Worm (Caenorhabditis elegans) whole organism, young adult: ENCODE measurements around the gene nlp-11.

ENCODE experiments used
- F23B12.7 ChIP-seq: sonication (generic microtip); optimal IDR thresholded peaks from 2 replicates; lab custom pipeline; 2017; ENCODE audit warnings: missing genetic modification characterization, mild to moderate bottlenecking, missing compliant biosample characterization, antibody characterized with exemption, moderate library complexity; ENCODE audit not compliant: insufficient read depth
- F49E8.2 ChIP-seq: sonication (generic microtip); optimal IDR thresholded peaks from 3 replicates; lab custom pipeline; 2017; ENCODE audit warnings: missing genetic modification characterization, mild to moderate bottlenecking, missing compliant biosample characterization, antibody characterized with exemption, moderate library complexity; ENCODE audit not compliant: insufficient read depth
- Y56A3A.18 ChIP-seq: fragments of 200-800 bp; sonication (Bioruptor generic); IDR thresholded peaks from 2 replicates; pipeline ENCODE4 v1.3.6; 2022; ENCODE audit warnings: missing genetic modification reagents, missing genetic modification characterization, missing compliant biosample characterization
- Y79H2A.3 ChIP-seq: fragments of 200-800 bp; sonication (Bioruptor generic); conservative IDR thresholded peaks from 2 replicates; pipeline ENCODE4 v1.3.6; 2022; ENCODE audit warnings: missing genetic modification reagents, missing genetic modification characterization, missing compliant biosample characterization
- ama-1 ChIP-seq, 3 experiments: fragments of 150-350 bp in 1 of 3; sonication (generic microtip) in 2 of 3; optimal IDR thresholded peaks; 2 replicates each; lab custom pipeline; 2014 to 2018; ENCODE audit warnings: missing biosample characterization in 2 of 3, missing genetic modification characterization in 2 of 3, missing genetic modification reagents in 2 of 3
- atf-7 ChIP-seq: sonication (generic microtip); optimal IDR thresholded peaks from 2 replicates; lab custom pipeline; 2017; ENCODE audit warnings: mild to moderate bottlenecking, missing genetic modification characterization, missing compliant biosample characterization
- attf-3 ChIP-seq: fragments of 200-800 bp; sonication (Bioruptor generic); conservative IDR thresholded peaks from 2 replicates; pipeline ENCODE4 v1.3.6; 2022; ENCODE audit warnings: missing genetic modification reagents, missing genetic modification characterization, missing compliant biosample characterization
- attf-6 ChIP-seq: fragments of 200-800 bp; sonication (Bioruptor generic); IDR thresholded peaks from 2 replicates; pipeline ENCODE4 v1.3.6; 2022; ENCODE audit warnings: missing genetic modification reagents, missing genetic modification characterization, missing compliant biosample characterization
- ceh-79 ChIP-seq: sonication (generic microtip); optimal IDR thresholded peaks from 2 replicates; lab custom pipeline; 2017; ENCODE audit warnings: mild to moderate bottlenecking, missing genetic modification characterization, missing compliant biosample characterization
- dox-1 ChIP-seq: fragments of 200-800 bp; sonication (Bioruptor generic); IDR thresholded peaks from 2 replicates; pipeline ENCODE4 v1.3.6; 2022; ENCODE audit warnings: missing genetic modification reagents, missing genetic modification characterization, missing compliant biosample characterization
- dpff-1 ChIP-seq: sonication (generic microtip); optimal IDR thresholded peaks from 2 replicates; lab custom pipeline; 2017; ENCODE audit warnings: mild to moderate bottlenecking, missing genetic modification characterization, missing compliant biosample characterization
- gei-17 ChIP-seq: fragments of 200-800 bp; sonication (Bioruptor generic); optimal IDR thresholded peaks from 2 replicates; lab custom pipeline; 2018; ENCODE audit warnings: mild to moderate bottlenecking, missing genetic modification characterization, missing compliant biosample characterization
- him-1 ChIP-seq: sonication (generic microtip); optimal IDR thresholded peaks from 2 replicates; lab custom pipeline; 2016; ENCODE audit warnings: missing genotype, missing genetic modification reagents, missing genetic modification characterization, missing compliant biosample characterization
- hlh-26 ChIP-seq: fragments of 200-800 bp; sonication (Bioruptor generic); conservative IDR thresholded peaks from 2 replicates; pipeline ENCODE4 v1.3.6; 2022; ENCODE audit warnings: missing genetic modification reagents, missing genetic modification characterization, missing compliant biosample characterization
- hmg-1.2 ChIP-seq: fragments of 200-800 bp; sonication (Bioruptor generic); IDR thresholded peaks from 2 replicates; pipeline ENCODE4 v1.3.6; 2022; ENCODE audit warnings: missing genetic modification reagents, missing genetic modification characterization, missing compliant biosample characterization
- hrde-1 ChIP-seq: sonication (generic microtip); optimal IDR thresholded peaks from 2 replicates; lab custom pipeline; 2016; ENCODE audit warnings: missing genetic modification characterization, mild to moderate bottlenecking, missing compliant biosample characterization, moderate library complexity, missing genotype, missing genetic modification reagents, borderline replicate concordance
- lag-1 ChIP-seq: fragments of 200-800 bp; sonication (Bioruptor generic); IDR thresholded peaks from 2 replicates; pipeline ENCODE4 v1.3.6; 2022; ENCODE audit warnings: missing genetic modification reagents, missing genetic modification characterization, missing compliant biosample characterization
- lin-40 ChIP-seq: sonication (generic microtip); optimal IDR thresholded peaks from 2 replicates; lab custom pipeline; 2016; ENCODE audit warnings: missing genetic modification characterization, mild to moderate bottlenecking, missing compliant biosample characterization, missing genotype, missing genetic modification reagents
- lsl-1 ChIP-seq: fragments of 200-800 bp; sonication (Bioruptor generic); optimal IDR thresholded peaks from 2 replicates; lab custom pipeline; 2018; ENCODE audit warnings: mild to moderate bottlenecking, missing genetic modification characterization, moderate library complexity, missing compliant biosample characterization
- madf-8 ChIP-seq: fragments of 200-800 bp; sonication (Bioruptor generic); conservative IDR thresholded peaks from 2 replicates; pipeline ENCODE4 v1.3.6; 2022; ENCODE audit warnings: missing genetic modification reagents, missing genetic modification characterization, missing compliant biosample characterization
- nhr-80 ChIP-seq: sonication (generic microtip); optimal IDR thresholded peaks from 2 replicates; lab custom pipeline; 2016; ENCODE audit warnings: missing genetic modification characterization, missing compliant biosample characterization
- nhr-90 ChIP-seq: sonication (generic microtip); optimal IDR thresholded peaks from 2 replicates; lab custom pipeline; 2016; ENCODE audit warnings: missing genotype, mild to moderate bottlenecking, missing genetic modification characterization, missing compliant biosample characterization
- rcor-1 ChIP-seq: fragments of 200-800 bp; sonication (Bioruptor generic); IDR thresholded peaks from 2 replicates; pipeline ENCODE4 v1.3.6; 2022; ENCODE audit warnings: missing genetic modification reagents, missing genetic modification characterization, missing compliant biosample characterization
- sptf-2 ChIP-seq: fragments of 200-800 bp; sonication (Bioruptor generic); optimal IDR thresholded peaks from 2 replicates; lab custom pipeline; 2018; ENCODE audit warnings: mild to moderate bottlenecking, missing genetic modification characterization, missing compliant biosample characterization
- tbx-9 ChIP-seq: sonication (generic microtip); optimal IDR thresholded peaks from 2 replicates; lab custom pipeline; 2016; ENCODE audit warnings: borderline replicate concordance, missing genetic modification characterization, inconsistent platforms, missing compliant biosample characterization
- unc-62 ChIP-seq: fragments of 150-350 bp; optimal IDR thresholded peaks from 2 replicates; lab custom pipeline; 2014; ENCODE audit warnings: missing biosample characterization, missing genetic modification reagents, missing genetic modification characterization
- zim-3 ChIP-seq: sonication (generic microtip); optimal IDR thresholded peaks from 2 replicates; lab custom pipeline; 2017; ENCODE audit warnings: mild to moderate bottlenecking, missing genetic modification characterization, moderate library complexity, missing compliant biosample characterization
- ztf-22 ChIP-seq: fragments of 200-800 bp; sonication (Bioruptor generic); optimal IDR thresholded peaks from 2 replicates; lab custom pipeline; 2018; ENCODE audit warnings: mild to moderate bottlenecking, missing genetic modification characterization, moderate library complexity, missing compliant biosample characterization
- ztf-26 ChIP-seq: sonication (generic microtip); optimal IDR thresholded peaks from 2 replicates; lab custom pipeline; 2017; ENCODE audit warnings: missing genetic modification characterization, missing compliant biosample characterization

nlp-11 gene

ce11 chrII:9706207-9706606 lies 14.5 kb upstream of the nlp-11 start, which contains the start of gene Y53C12A.3 (continued):
- TF ChIP-seq dox-1 (GFP tag; lab: Robert Waterston, UW) (no peak), F49E8.2 (tag; lab: Kevin White, UChicago) (no peak), Y79H2A.3 (no peak), dpff-1 (tag; lab: Kevin White, UChicago) (no peak)

ce11 chrII:9704746-9705145 lies 13.0 kb upstream of the nlp-11 start, which contains the start of gene Y53C12A.10:
Y53C12A.10 (minus strand) TSS chrII:9704846.
- no peak for TF ChIP-seq hrde-1 (tag; lab: Kevin White, UChicago)
- TF ChIP-seq ztf-22 (GFP tag; lab: Kevin White, UChicago) = no peak
- TF ChIP-seq madf-8 = no peak
- TF ChIP-seq ama-1 (optimal IDR thresholded peaks at IDR 0.05; lab: Kevin White, UChicago) = no peak
- peak in 1 of 2 experiments; percentile 10 for TF ChIP-seq ama-1 (GFP tag; optimal IDR thresholded peaks at IDR 0.05; lab: Kevin White, UChicago)
- no peak for TF ChIP-seq tbx-9
- TF ChIP-seq atf-7 (tag; lab: Kevin White, UChicago) = no peak
- TF ChIP-seq lag-1 (GFP tag; lab: Robert Waterston, UW) = no peak
- TF ChIP-seq, all 124 proteins: peak for 1

- TF ChIP-seq ama-1 (optimal IDR thresholded peaks at IDR 0.05; lab: Kevin White, UChicago) (no peak), ama-1 (GFP tag; optimal IDR thresholded peaks at IDR 0.05; lab: Kevin White, UChicago) (peak in 1 of 2 experiments; percentile 10), nhr-90 (no peak)
- TF ChIP-seq, all 124 proteins: peak for 1
These were observed 11.9 kb upstream of the nlp-11 start, which contains the start of gene mop-25.2 for ce11 chrII:9703601-9704000. mop-25.2 (minus strand) TSS chrII:9703701.

ce11 chrII:9700363-9700762 lies 8.6 kb upstream of the nlp-11 start, which contains the start of the genes Y53C12A.8 and Y53C12A.7:
Y53C12A.8 (minus strand) TSS chrII:9700463.
Y53C12A.7 (plus strand) TSS chrII:9700543.
- no peak for TF ChIP-seq zim-3 (tag; lab: Kevin White, UChicago)
- TF ChIP-seq Y79H2A.3 = no peak
- no peak for TF ChIP-seq gei-17 (GFP tag; lab: Kevin White, UChicago)

- no peak for TF ChIP-seq sptf-2 (GFP tag; lab: Kevin White, UChicago)
- TF ChIP-seq lsl-1 (GFP tag; lab: Kevin White, UChicago) = no peak
- no peak for TF ChIP-seq ama-1 (optimal IDR thresholded peaks at IDR 0.05; lab: Kevin White, UChicago)
- no peak for TF ChIP-seq ama-1 (GFP tag; optimal IDR thresholded peaks at IDR 0.05; lab: Kevin White, UChicago)
- TF ChIP-seq ceh-79 = no peak
These were observed 4.2 kb upstream of the nlp-11 start for ce11 chrII:9695942-9696341.

- no peak for TF ChIP-seq hlh-26 (GFP tag; lab: Robert Waterston, UW)
- TF ChIP-seq unc-62 = no peak
- TF ChIP-seq attf-6 (GFP tag; lab: Robert Waterston, UW) = no peak
- TF ChIP-seq Y79H2A.3 = no peak
- no peak for TF ChIP-seq him-1
These were observed 1.6 kb downstream of the nlp-11 start for ce11 chrII:9690067-9690632.

ce11 chrII:9686663-9687193 lies 5.0 kb downstream of the nlp-11 start, which contains the start of gene ZK1320.9:
ZK1320.9 (minus strand) TSS chrII:9686713.
- TF ChIP-seq rcor-1 (GFP tag; lab: Robert Waterston, UW) = no peak
- TF ChIP-seq nhr-80 (tag; lab: Kevin White, UChicago) = peak; percentile 31
- peak; percentile 14 for TF ChIP-seq ztf-26 (tag; lab: Kevin White, UChicago)
- TF ChIP-seq lin-40 (tag; lab: Kevin White, UChicago) = peak; percentile 16
- no peak for TF ChIP-seq Y56A3A.18
- TF ChIP-seq hmg-1.2 (GFP tag; lab: Robert Waterston, UW) = peak; percentile 69
- TF ChIP-seq F23B12.7 = peak; percentile 7
- peak; percentile 66 for TF ChIP-seq attf-3 (GFP tag; lab: Robert Waterston, UW)
